Worm (Caenorhabditis elegans): ENCODE results near the gene tag-278.
A peak's percentile ranks its signal among the peaks of the same experiment; 100 is the strongest.

Gene tag-278

ce11 chrX:3650100-3650809, 38.8 kb downstream of the tag-278 start, which contains the start of the genes sax-1 and R11G1.2:
Gene sax-1, minus strand, starts transcription at chrX:3650150.
Gene R11G1.2, plus strand, starts transcription at chrX:3650614.
- TF ChIP-seq daf-16 (GFP tag; optimal IDR thresholded peaks at IDR 0.05) (no peak), daf-16 (tag; optimal IDR thresholded peaks at IDR 0.05) (no peak), Y75B8A.6 (GFP tag; IDR thresholded peaks at IDR 0.05) (no peak), dve-1 (tag; optimal IDR thresholded peaks at IDR 0.05; ENCODE audit: insufficient read depth) (peak; percentile 56), Y5F2A.4 (GFP tag; optimal IDR thresholded peaks at IDR 0.05) (no peak), sdz-12 (GFP tag; optimal IDR thresholded peaks at IDR 0.05) (no peak), D1046.2 (GFP tag; IDR thresholded peaks at IDR 0.05) (no peak), lin-39 (tag; optimal IDR thresholded peaks at IDR 0.05) (no peak), ceh-62 (tag; optimal IDR thresholded peaks at IDR 0.05) (no peak), dmd-8 (GFP tag; IDR thresholded peaks at IDR 0.05) (no peak), aha-1 (tag) (peak; percentile 9), zag-1 (tag; optimal IDR thresholded peaks at IDR 0.05) (no peak), ceh-32 (tag; optimal IDR thresholded peaks at IDR 0.05; ENCODE audit: poor library complexity) (no peak), unc-62 (GFP tag; optimal IDR thresholded peaks at IDR 0.05 in 1 of 2) (peak in 1 of 2 experiments; percentile 35), unc-62 (tag; optimal IDR thresholded peaks at IDR 0.05) (no peak), nhr-111 (GFP tag; optimal IDR thresholded peaks at IDR 0.05) (no peak), nhr-48 (tag; optimal IDR thresholded peaks at IDR 0.05) (peak; percentile 29), mep-1 (tag; optimal IDR thresholded peaks at IDR 0.05) (peak; percentile 77), mxl-2 (GFP tag; conservative IDR thresholded peaks at IDR 0.05) (no peak), unc-39 (tag; optimal IDR thresholded peaks at IDR 0.05) (no peak), hif-1 (tag; optimal IDR thresholded peaks at IDR 0.05) (no peak), F37D6.2 (tag; optimal IDR thresholded peaks at IDR 0.05) (no peak), F26F4.8 (GFP tag; conservative IDR thresholded peaks at IDR 0.05) (no peak), ceh-28 (tag; optimal IDR thresholded peaks at IDR 0.05) (no peak), fos-1 (tag; optimal IDR thresholded peaks at IDR 0.05) (no peak), tag-97 (GFP tag; IDR thresholded peaks at IDR 0.05) (no peak), fkh-10 (GFP tag; optimal IDR thresholded peaks at IDR 0.05) (no peak), F49E8.2 (tag; optimal IDR thresholded peaks at IDR 0.05; ENCODE audit: borderline replicate concordance) (no peak), madf-9 (GFP tag; conservative IDR thresholded peaks at IDR 0.05) (0 out of 2 replicates have a peak, but pooled peaks have one; percentile 16), R02D3.7 (tag; optimal IDR thresholded peaks at IDR 0.05) (no peak), zfp-2 (tag; optimal IDR thresholded peaks at IDR 0.05) (no peak), set-16 (GFP tag; IDR thresholded peaks at IDR 0.05) (no peak), nhr-11 (tag; optimal IDR thresholded peaks at IDR 0.05) (no peak), egl-43 (GFP tag; IDR thresholded peaks at IDR 0.05) (no peak), madf-5 (GFP tag; IDR thresholded peaks at IDR 0.05) (no peak), unc-130 (GFP tag; optimal IDR thresholded peaks at IDR 0.05) (no peak), nhr-10 (tag; optimal IDR thresholded peaks at IDR 0.05) (no peak), lim-7 (GFP tag; IDR thresholded peaks at IDR 0.05) (no peak), lin-1 (GFP tag; IDR thresholded peaks at IDR 0.05) (no peak), spr-3 (GFP tag; optimal IDR thresholded peaks at IDR 0.05) (no peak), spr-1 (tag; optimal IDR thresholded peaks at IDR 0.05) (no peak), daf-12 (tag; optimal IDR thresholded peaks at IDR 0.05) (no peak), zfp-3 (GFP tag; conservative IDR thresholded peaks at IDR 0.05) (no peak), lin-38 (GFP tag; IDR thresholded peaks at IDR 0.05) (no peak), F10B5.3 (tag; optimal IDR thresholded peaks at IDR 0.05) (no peak), rbr-2 (tag; optimal IDR thresholded peaks at IDR 0.05) (peak; percentile 64), skn-1 (tag; optimal IDR thresholded peaks at IDR 0.05) (no peak), dmd-9 (GFP tag; IDR thresholded peaks at IDR 0.05) (no peak), ztf-11 (tag; optimal IDR thresholded peaks at IDR 0.05) (no peak), arid-1 (GFP tag; conservative IDR thresholded peaks at IDR 0.05) (no peak), vab-7 (GFP tag; IDR thresholded peaks at IDR 0.05) (no peak), zip-2 (tag; optimal IDR thresholded peaks at IDR 0.05) (no peak)
